Worm (Caenorhabditis elegans): ENCODE measurements around the gene F14D7.14.
A peak's percentile ranks its signal among the peaks of the same experiment; 100 is the strongest.

F14D7.14 gene

ce11 chrV:14319101-14319781 lies 9.5 kb downstream of the F14D7.14 start, which contains the start of gene F47B8.13:
TSS of gene F47B8.13 (minus strand) at chrV:14319731.
- TF ChIP-seq sptf-1 (tag; optimal IDR thresholded peaks at IDR 0.05): no peak
- TF ChIP-seq elt-1 (tag; optimal IDR thresholded peaks at IDR 0.05; ENCODE audit: borderline replicate concordance, insufficient read depth): no peak
- TF ChIP-seq nhr-76 (tag; optimal IDR thresholded peaks at IDR 0.05): no peak
- TF ChIP-seq nhr-28 (tag; optimal IDR thresholded peaks at IDR 0.05): no peak
- no peak for TF ChIP-seq ham-2 (GFP tag; optimal IDR thresholded peaks at IDR 0.05)
- no peak for TF ChIP-seq unc-62 (GFP tag; optimal IDR thresholded peaks at IDR 0.05)
- no peak for TF ChIP-seq pha-4 (tag; optimal IDR thresholded peaks at IDR 0.05)
- TF ChIP-seq nhr-2 (tag; optimal IDR thresholded peaks at IDR 0.05): no peak
- TF ChIP-seq ceh-83 (GFP tag; optimal IDR thresholded peaks at IDR 0.05): no peak
- no peak for TF ChIP-seq ces-1 (GFP tag; optimal IDR thresholded peaks at IDR 0.05)
- TF ChIP-seq blmp-1 (tag; optimal IDR thresholded peaks at IDR 0.05): no peak
- TF ChIP-seq unc-120 (tag; optimal IDR thresholded peaks at IDR 0.05; ENCODE audit: poor library complexity, severe bottlenecking): no peak
- no peak for TF ChIP-seq M03D4.4 (tag; optimal IDR thresholded peaks at IDR 0.05)
- no peak for TF ChIP-seq lin-32 (GFP tag; optimal IDR thresholded peaks at IDR 0.05)
- TF ChIP-seq mls-2 (tag; optimal IDR thresholded peaks at IDR 0.05): no peak
- TF ChIP-seq unc-39 (tag; optimal IDR thresholded peaks at IDR 0.05): no peak
- no peak for TF ChIP-seq ztf-11 (tag; optimal IDR thresholded peaks at IDR 0.05)
- no peak for TF ChIP-seq tbx-8 (GFP tag; optimal IDR thresholded peaks at IDR 0.05)
- TF ChIP-seq nhr-237 (tag; optimal IDR thresholded peaks at IDR 0.05): no peak
- TF ChIP-seq mep-1 (tag; optimal IDR thresholded peaks at IDR 0.05): no peak

- TF ChIP-seq ceh-39 (tag; optimal IDR thresholded peaks at IDR 0.05) (no peak), bed-3 (GFP tag; optimal IDR thresholded peaks at IDR 0.05) (no peak), nhr-28 (tag; optimal IDR thresholded peaks at IDR 0.05) (no peak), ham-2 (GFP tag; optimal IDR thresholded peaks at IDR 0.05) (no peak), pha-4 (tag; optimal IDR thresholded peaks at IDR 0.05) (no peak), nhr-2 (tag; optimal IDR thresholded peaks at IDR 0.05) (no peak), mep-1 (tag; optimal IDR thresholded peaks at IDR 0.05) (no peak), lsy-2 (tag; optimal IDR thresholded peaks at IDR 0.05) (no peak), blmp-1 (tag; optimal IDR thresholded peaks at IDR 0.05) (no peak), snpc-4 (tag; optimal IDR thresholded peaks at IDR 0.05) (no peak), cnd-1 (tag; optimal IDR thresholded peaks at IDR 0.05) (no peak), unc-62 (GFP tag; optimal IDR thresholded peaks at IDR 0.05) (no peak), lin-13 (tag; optimal IDR thresholded peaks at IDR 0.05) (no peak), lin-32 (GFP tag; optimal IDR thresholded peaks at IDR 0.05) (no peak), nhr-76 (tag; optimal IDR thresholded peaks at IDR 0.05) (no peak), mls-2 (tag; optimal IDR thresholded peaks at IDR 0.05) (no peak), ceh-43 (GFP tag; optimal IDR thresholded peaks at IDR 0.05) (no peak), nhr-12 (tag; optimal IDR thresholded peaks at IDR 0.05) (no peak), nhr-237 (tag; optimal IDR thresholded peaks at IDR 0.05) (no peak), elt-3 (tag; optimal IDR thresholded peaks at IDR 0.05) (no peak)
Measured at ce11 chrV:14320246-14320645, 10.5 kb downstream of the F14D7.14 start, which contains the start of gene F47B8.14. TSS of gene F47B8.14 (plus strand) at chrV:14320546.

- TF ChIP-seq snpc-4 (tag; optimal IDR thresholded peaks at IDR 0.05) (no peak), flh-1 (GFP tag; optimal IDR thresholded peaks at IDR 0.05) (no peak), sptf-1 (tag; optimal IDR thresholded peaks at IDR 0.05) (peak; percentile 22), zip-8 (tag; optimal IDR thresholded peaks at IDR 0.05) (no peak), drap-1 (GFP tag; optimal IDR thresholded peaks at IDR 0.05) (peak; percentile 31)
Measured at ce11 chrV:14320730-14321319, 11.1 kb downstream of the F14D7.14 start.

ce11 chrV:14322743-14323142 lies 13.0 kb downstream of the F14D7.14 start, which contains the start of gene F47B8.3:
TSS of gene F47B8.3 (minus strand) at chrV:14323003.
- TF ChIP-seq ces-1 (GFP tag; optimal IDR thresholded peaks at IDR 0.05): peak; percentile 17
- TF ChIP-seq elt-3 (tag; optimal IDR thresholded peaks at IDR 0.05): no peak

Measured in whole organism, mixed stage, embryonic.